Fruit fly (Drosophila melanogaster): ENCODE results near the gene bou.

dm6 chrX:6996965-6997652 lies 10.8 kb downstream of the bou start:
- TF ChIP-seq EcR (GFP tag; optimal IDR thresholded peaks at IDR 0.05) (no peak), CG15710 (tag; optimal IDR thresholded peaks at IDR 0.05) (no peak), CG14655 (GFP tag; optimal IDR thresholded peaks at IDR 0.05) (no peak), Snoo (tag; optimal IDR thresholded peaks at IDR 0.05) (no peak), Pif1B (GFP tag; optimal IDR thresholded peaks at IDR 0.05) (no peak), CG12605 (GFP tag; IDR thresholded peaks at IDR 0.05) (no peak), D1 (tag; optimal IDR thresholded peaks at IDR 0.05) (no peak), CG17806 (tag; optimal IDR thresholded peaks at IDR 0.05) (no peak), CG4496 (GFP tag; IDR thresholded peaks at IDR 0.05) (no peak), fd96Ca (GFP tag; IDR thresholded peaks at IDR 0.05) (no peak)

Data from whole organism, pupa.